Worm (Caenorhabditis elegans) whole organism, young adult: ENCODE measurements around the gene nep-20.

Experiments used
- B0019.2 ChIP-seq: fragments of 200-800 bp; sonication (Bioruptor generic); conservative IDR thresholded peaks from 2 replicates; pipeline ENCODE4 v1.3.6; 2022; ENCODE audit warnings: missing genetic modification reagents, missing genetic modification characterization, missing compliant biosample characterization
- B0035.1 ChIP-seq: sonication (generic microtip); optimal IDR thresholded peaks from 2 replicates; lab custom pipeline; 2016; ENCODE audit warnings: missing genetic modification characterization, mild to moderate bottlenecking, missing compliant biosample characterization, missing genotype, missing genetic modification reagents
- F22D6.2 ChIP-seq: sonication (generic microtip); optimal IDR thresholded peaks from 2 replicates; lab custom pipeline; 2016; ENCODE audit warnings: mild to moderate bottlenecking, missing genetic modification characterization, missing compliant biosample characterization
- F39B2.1 ChIP-seq: fragments of 200-800 bp; sonication (Bioruptor generic); IDR thresholded peaks from 2 replicates; pipeline ENCODE4 v1.3.6; 2022; ENCODE audit warnings: missing genetic modification reagents, missing genetic modification characterization, missing compliant biosample characterization
- F49E8.2 ChIP-seq: sonication (generic microtip); optimal IDR thresholded peaks from 3 replicates; lab custom pipeline; 2017; ENCODE audit warnings: missing genetic modification characterization, mild to moderate bottlenecking, missing compliant biosample characterization, antibody characterized with exemption, moderate library complexity; ENCODE audit not compliant: insufficient read depth
- F57C9.4 ChIP-seq: sonication (generic microtip); optimal IDR thresholded peaks from 2 replicates; lab custom pipeline; 2017; ENCODE audit warnings: mild to moderate bottlenecking, missing genetic modification characterization, missing compliant biosample characterization
- K12H6.12 ChIP-seq: fragments of 200-800 bp; sonication (Bioruptor generic); optimal IDR thresholded peaks from 2 replicates; lab custom pipeline; 2018; ENCODE audit warnings: mild to moderate bottlenecking, missing genetic modification characterization, missing compliant biosample characterization
- Y56A3A.18 ChIP-seq: fragments of 200-800 bp; sonication (Bioruptor generic); IDR thresholded peaks from 2 replicates; pipeline ENCODE4 v1.3.6; 2022; ENCODE audit warnings: missing genetic modification reagents, missing genetic modification characterization, missing compliant biosample characterization
- Y95B8A.8 ChIP-seq: fragments of 200-800 bp; sonication (Bioruptor generic); IDR thresholded peaks from 2 replicates; pipeline ENCODE4 v1.3.6; 2022; ENCODE audit warnings: missing genetic modification reagents, missing genetic modification characterization, missing compliant biosample characterization
- ZK185.1 ChIP-seq: sonication (generic microtip); optimal IDR thresholded peaks from 2 replicates; lab custom pipeline; 2016; ENCODE audit warnings: mild to moderate bottlenecking, missing genetic modification characterization, missing compliant biosample characterization; ENCODE audit not compliant: poor library complexity, severe bottlenecking
- aptf-3 ChIP-seq: fragments of 200-800 bp; sonication (Bioruptor generic); IDR thresholded peaks from 2 replicates; pipeline ENCODE4 v1.3.6; 2022; ENCODE audit warnings: missing genetic modification characterization, missing compliant biosample characterization
- atf-7 ChIP-seq: sonication (generic microtip); optimal IDR thresholded peaks from 2 replicates; lab custom pipeline; 2017; ENCODE audit warnings: mild to moderate bottlenecking, missing genetic modification characterization, missing compliant biosample characterization
- athp-1 ChIP-seq: sonication (generic microtip); optimal IDR thresholded peaks from 2 replicates; lab custom pipeline; 2017; ENCODE audit warnings: mild to moderate bottlenecking, missing genetic modification characterization, missing compliant biosample characterization
- attf-3 ChIP-seq: fragments of 200-800 bp; sonication (Bioruptor generic); conservative IDR thresholded peaks from 2 replicates; pipeline ENCODE4 v1.3.6; 2022; ENCODE audit warnings: missing genetic modification reagents, missing genetic modification characterization, missing compliant biosample characterization
- attf-6 ChIP-seq: fragments of 200-800 bp; sonication (Bioruptor generic); IDR thresholded peaks from 2 replicates; pipeline ENCODE4 v1.3.6; 2022; ENCODE audit warnings: missing genetic modification reagents, missing genetic modification characterization, missing compliant biosample characterization
- bed-1 ChIP-seq: fragments of 200-800 bp; sonication (Bioruptor generic); IDR thresholded peaks from 2 replicates; pipeline ENCODE4 v1.3.6; 2022; ENCODE audit warnings: missing genetic modification reagents, missing genetic modification characterization, missing compliant biosample characterization
- cebp-1 ChIP-seq, 2 experiments: fragments of 200-800 bp in 1 of 2; sonication (Bioruptor generic) in 1 of 2; sonication (generic microtip) in 1 of 2; IDR thresholded peaks in 1 of 2; optimal IDR thresholded peaks in 1 of 2; 2 replicates each; pipeline versions ENCODE4 v1.3.6 to Lab custom; 2017 to 2022; ENCODE audit warnings: missing compliant biosample characterization in 2 of 2, missing genetic modification characterization in 2 of 2, mild to moderate bottlenecking in 1 of 2, missing genetic modification reagents in 1 of 2, moderate library complexity in 1 of 2
- ceh-40 ChIP-seq: fragments of 200-800 bp; sonication (Bioruptor generic); IDR thresholded peaks from 2 replicates; pipeline ENCODE4 v1.3.6; 2022; ENCODE audit warnings: missing genetic modification characterization, missing compliant biosample characterization
- dpff-1 ChIP-seq: sonication (generic microtip); optimal IDR thresholded peaks from 2 replicates; lab custom pipeline; 2017; ENCODE audit warnings: mild to moderate bottlenecking, missing genetic modification characterization, missing compliant biosample characterization
- ets-4 ChIP-seq: fragments of 200-800 bp; sonication (Bioruptor generic); optimal IDR thresholded peaks from 2 replicates; lab custom pipeline; 2018; ENCODE audit warnings: mild to moderate bottlenecking, missing genetic modification characterization, missing compliant biosample characterization
- him-1 ChIP-seq: sonication (generic microtip); optimal IDR thresholded peaks from 2 replicates; lab custom pipeline; 2016; ENCODE audit warnings: missing genotype, missing genetic modification reagents, missing genetic modification characterization, missing compliant biosample characterization
- hlh-12 ChIP-seq: sonication (generic microtip); optimal IDR thresholded peaks from 2 replicates; lab custom pipeline; 2016; ENCODE audit warnings: missing genetic modification characterization, missing compliant biosample characterization
- hrde-1 ChIP-seq: sonication (generic microtip); optimal IDR thresholded peaks from 2 replicates; lab custom pipeline; 2016; ENCODE audit warnings: missing genetic modification characterization, mild to moderate bottlenecking, missing compliant biosample characterization, moderate library complexity, missing genotype, missing genetic modification reagents, borderline replicate concordance
- hsf-1 ChIP-seq: fragments of 200-800 bp; sonication (Bioruptor generic); IDR thresholded peaks from 2 replicates; pipeline ENCODE4 v1.3.6; 2022; ENCODE audit warnings: missing genetic modification reagents, missing genetic modification characterization, missing compliant biosample characterization
- let-607 ChIP-seq, 2 experiments: fragments of 200-800 bp in 1 of 2; sonication (Bioruptor generic) in 1 of 2; sonication (generic microtip) in 1 of 2; optimal IDR thresholded peaks; 2 replicates each; lab custom pipeline; 2016 to 2018; ENCODE audit warnings: mild to moderate bottlenecking in 2 of 2, missing compliant biosample characterization in 2 of 2, missing genetic modification characterization in 2 of 2, moderate library complexity in 2 of 2, missing genotype in 1 of 2
- lin-40 ChIP-seq: sonication (generic microtip); optimal IDR thresholded peaks from 2 replicates; lab custom pipeline; 2016; ENCODE audit warnings: missing genetic modification characterization, mild to moderate bottlenecking, missing compliant biosample characterization, missing genotype, missing genetic modification reagents
- lsl-1 ChIP-seq: fragments of 200-800 bp; sonication (Bioruptor generic); optimal IDR thresholded peaks from 2 replicates; lab custom pipeline; 2018; ENCODE audit warnings: mild to moderate bottlenecking, missing genetic modification characterization, moderate library complexity, missing compliant biosample characterization
- mes-4 ChIP-seq: sonication (generic microtip); optimal IDR thresholded peaks from 2 replicates; lab custom pipeline; 2016; ENCODE audit warnings: missing genotype, missing genetic modification characterization, missing compliant biosample characterization
- mxl-1 ChIP-seq: sonication (generic microtip); optimal IDR thresholded peaks from 2 replicates; lab custom pipeline; 2016; ENCODE audit warnings: missing genetic modification characterization, missing compliant biosample characterization
- nfya-1 ChIP-seq: sonication (generic microtip); optimal IDR thresholded peaks from 2 replicates; lab custom pipeline; 2017; ENCODE audit warnings: antibody characterized with exemption, missing compliant biosample characterization, missing genetic modification characterization, borderline replicate concordance; ENCODE audit not compliant: insufficient read depth
- nhr-120 ChIP-seq: fragments of 200-800 bp; sonication (Bioruptor generic); IDR thresholded peaks from 2 replicates; pipeline ENCODE4 v1.3.6; 2022; ENCODE audit warnings: missing genetic modification characterization, missing compliant biosample characterization
- nhr-80 ChIP-seq: sonication (generic microtip); optimal IDR thresholded peaks from 2 replicates; lab custom pipeline; 2016; ENCODE audit warnings: missing genetic modification characterization, missing compliant biosample characterization
- zim-3 ChIP-seq: sonication (generic microtip); optimal IDR thresholded peaks from 2 replicates; lab custom pipeline; 2017; ENCODE audit warnings: mild to moderate bottlenecking, missing genetic modification characterization, moderate library complexity, missing compliant biosample characterization
- ztf-25 ChIP-seq: fragments of 200-800 bp; sonication (Bioruptor generic); IDR thresholded peaks from 2 replicates; pipeline ENCODE4 v1.3.6; 2022; ENCODE audit warnings: missing genetic modification reagents, missing genetic modification characterization, missing compliant biosample characterization
- ztf-28 ChIP-seq: fragments of 200-800 bp; sonication (Bioruptor generic); IDR thresholded peaks from 2 replicates; pipeline ENCODE4 v1.3.6; 2022; ENCODE audit warnings: missing genetic modification reagents, missing genetic modification characterization, missing compliant biosample characterization
- ztf-6 ChIP-seq: fragments of 200-800 bp; sonication (Bioruptor generic); IDR thresholded peaks from 2 replicates; pipeline ENCODE4 v1.3.6; 2022; ENCODE audit warnings: missing genetic modification reagents, missing genetic modification characterization, missing compliant biosample characterization

The nep-20 gene

ce11 chrII:3395484-3395883, at the start of gene nep-20:
Gene nep-20, minus strand, starts transcription at chrII:3395584.
- no peak for TF ChIP-seq Y56A3A.18 (GFP tag; lab: Robert Waterston, UW)
- TF ChIP-seq ceh-40 (GFP tag; lab: Robert Waterston, UW) = no peak
- TF ChIP-seq F57C9.4 (tag; lab: Kevin White, UChicago) = no peak
- no peak for TF ChIP-seq hlh-12 (tag; lab: Kevin White, UChicago)
- no peak for TF ChIP-seq him-1 (tag; lab: Kevin White, UChicago)
- no peak for TF ChIP-seq ztf-6 (GFP tag; lab: Robert Waterston, UW)
- no peak for TF ChIP-seq attf-3 (GFP tag; lab: Robert Waterston, UW)
- TF ChIP-seq F39B2.1 (GFP tag; lab: Robert Waterston, UW) = no peak
- no peak for TF ChIP-seq let-607 (tag; optimal IDR thresholded peaks at IDR 0.05; lab: Kevin White, UChicago)
- TF ChIP-seq lin-40 (tag; lab: Kevin White, UChicago) = no peak
- TF ChIP-seq mxl-1 (tag; lab: Kevin White, UChicago) = no peak
- no peak for TF ChIP-seq atf-7 (tag; lab: Kevin White, UChicago)
- TF ChIP-seq nhr-80 = no peak
- no peak for TF ChIP-seq ets-4 (GFP tag; lab: Kevin White, UChicago)
- no peak for TF ChIP-seq dpff-1
- no peak for TF ChIP-seq aptf-3 (GFP tag; lab: Robert Waterston, UW)

ce11 chrII:3444280-3444679, 48.9 kb upstream of the nep-20 start, which contains the start of gene C16C8.4:
Gene C16C8.4, minus strand, starts transcription at chrII:3444380.
- TF ChIP-seq lsl-1 = peak; percentile 58
- no peak for TF ChIP-seq bed-1 (GFP tag; lab: Robert Waterston, UW)

ce11 chrII:3443154-3443553, 47.8 kb upstream of the nep-20 start, which contains the start of gene C16C8.22:
Gene C16C8.22, minus strand, starts transcription at chrII:3443254.
- TF ChIP-seq nfya-1 (tag; lab: Kevin White, UChicago) (no peak), Y95B8A.8 (GFP tag; lab: Robert Waterston, UW) (no peak), nhr-120 (GFP tag; lab: Robert Waterston, UW) (no peak)

ce11 chrII:3441377-3441776, 46.0 kb upstream of the nep-20 start, which contains the start of gene C16C8.27:
Gene C16C8.27, plus strand, starts transcription at chrII:3441677.
- no peak for TF ChIP-seq athp-1 (tag; lab: Kevin White, UChicago)
- TF ChIP-seq mes-4 (tag; lab: Kevin White, UChicago) = no peak
- TF ChIP-seq F22D6.2 = no peak
- TF ChIP-seq K12H6.12 (tag; lab: Kevin White, UChicago) = no peak
- no peak for TF ChIP-seq zim-3 (tag; lab: Kevin White, UChicago)
- no peak for TF ChIP-seq hsf-1 (GFP tag; lab: Robert Waterston, UW)
- no peak for TF ChIP-seq ztf-28 (GFP tag; lab: Robert Waterston, UW)
- TF ChIP-seq hrde-1 = no peak
- no peak for TF ChIP-seq B0035.1 (tag; lab: Kevin White, UChicago)
- TF ChIP-seq attf-6 = no peak
- TF ChIP-seq cebp-1 (GFP tag; IDR thresholded peaks at IDR 0.05; lab: Robert Waterston, UW) = no peak
- no peak for TF ChIP-seq cebp-1 (tag; optimal IDR thresholded peaks at IDR 0.05; lab: Kevin White, UChicago)
- no peak for TF ChIP-seq B0019.2 (GFP tag; lab: Robert Waterston, UW)
- TF ChIP-seq ztf-25 (GFP tag; lab: Robert Waterston, UW) = no peak
- TF ChIP-seq ZK185.1 (tag; lab: Kevin White, UChicago) = no peak
- no peak for TF ChIP-seq F49E8.2 (tag; lab: Kevin White, UChicago)
